Worm (Caenorhabditis elegans): ENCODE results near the gene alkb-1.

DNA sequence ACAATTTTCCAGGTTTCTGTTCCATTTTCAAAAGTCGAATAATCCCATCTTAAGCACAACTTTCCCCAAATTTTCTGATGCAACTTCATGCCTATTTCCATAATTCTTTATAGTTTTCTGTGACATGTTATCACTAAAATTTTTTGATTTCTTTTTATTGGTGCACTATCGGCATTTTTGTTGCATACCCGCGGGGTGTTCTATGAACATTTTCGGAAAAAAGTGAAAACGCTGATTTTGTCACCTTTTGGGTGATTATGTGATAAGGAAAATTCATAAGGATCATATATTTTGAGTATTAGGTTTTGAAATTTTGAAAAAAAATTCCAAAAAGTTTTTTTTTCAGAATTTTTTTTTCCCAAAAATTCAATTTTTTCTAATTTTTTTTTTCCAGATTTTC, 25.7 kb upstream of the alkb-1 start, which contains the start of gene aat-7:
- TF ChIP-seq B0310.2 (tag; optimal IDR thresholded peaks at IDR 0.05) (no peak), ama-1 (optimal IDR thresholded peaks at IDR 0.05) (no peak), tra-4 (tag; optimal IDR thresholded peaks at IDR 0.05) (no peak), flt-1 (GFP tag; IDR thresholded peaks at IDR 0.05) (no peak), tbx-11 (GFP tag; IDR thresholded peaks at IDR 0.05) (no peak), aly-1 (tag; optimal IDR thresholded peaks at IDR 0.05) (no peak), hmg-4 (GFP tag; optimal IDR thresholded peaks at IDR 0.05) (no peak), sea-1 (GFP tag; conservative IDR thresholded peaks at IDR 0.05) (no peak), scrt-1 (GFP tag; IDR thresholded peaks at IDR 0.05) (no peak), hmbx-1 (tag; optimal IDR thresholded peaks at IDR 0.05) (no peak)

Data from whole organism, early embryonic.